Worm (Caenorhabditis elegans): ENCODE results near the gene pnn-1.

Gene pnn-1

ce11 chrV:13006754-13007153 lies 35.8 kb downstream of the pnn-1 start (continued):
- TF ChIP-seq die-1 (tag; optimal IDR thresholded peaks at IDR 0.05): no peak
- TF ChIP-seq rec-8 (tag; optimal IDR thresholded peaks at IDR 0.05): no peak
- no peak for TF ChIP-seq ekl-4 (GFP tag; IDR thresholded peaks at IDR 0.05)
- no peak for TF ChIP-seq zim-3 (tag; optimal IDR thresholded peaks at IDR 0.05)
- no peak for TF ChIP-seq sea-2 (GFP tag; IDR thresholded peaks at IDR 0.05)
- TF ChIP-seq C17E4.6 (GFP tag; IDR thresholded peaks at IDR 0.05): no peak
- TF ChIP-seq tbx-9 (tag; optimal IDR thresholded peaks at IDR 0.05; ENCODE audit: borderline replicate concordance): no peak
- TF ChIP-seq F49E8.2 (tag; optimal IDR thresholded peaks at IDR 0.05; ENCODE audit: insufficient read depth): peak; percentile 72
- no peak for TF ChIP-seq Y53F4B.3 (GFP tag; IDR thresholded peaks at IDR 0.05)
- no peak for TF ChIP-seq ztf-3 (GFP tag; optimal IDR thresholded peaks at IDR 0.05)
- no peak for TF ChIP-seq K12H6.12 (tag; optimal IDR thresholded peaks at IDR 0.05)
- TF ChIP-seq hrde-1 (tag; optimal IDR thresholded peaks at IDR 0.05; ENCODE audit: borderline replicate concordance): peak; percentile 88
- no peak for TF ChIP-seq F52B5.7 (tag; optimal IDR thresholded peaks at IDR 0.05)
- TF ChIP-seq Y79H2A.3 (GFP tag; conservative IDR thresholded peaks at IDR 0.05): no peak
- TF ChIP-seq unc-130 (GFP tag; optimal IDR thresholded peaks at IDR 0.05): no peak
- TF ChIP-seq F55B11.4 (tag; optimal IDR thresholded peaks at IDR 0.05; ENCODE audit: borderline replicate concordance, insufficient read depth): no peak
- TF ChIP-seq snpc-1.3 (tag; optimal IDR thresholded peaks at IDR 0.05; ENCODE audit: insufficient read depth): peak; percentile 43
- no peak for TF ChIP-seq B0261.1 (tag; optimal IDR thresholded peaks at IDR 0.05)
- no peak for TF ChIP-seq ceh-40 (GFP tag; IDR thresholded peaks at IDR 0.05)
- TF ChIP-seq hsf-1 (GFP tag; IDR thresholded peaks at IDR 0.05): peak; percentile 47; the same call in 1 of the 2 replicates
- no peak for TF ChIP-seq ztf-26 (tag; optimal IDR thresholded peaks at IDR 0.05)
- no peak for TF ChIP-seq akir-1 (GFP tag; optimal IDR thresholded peaks at IDR 0.05)
- no peak for TF ChIP-seq madf-8 (GFP tag; conservative IDR thresholded peaks at IDR 0.05)
- TF ChIP-seq T07F8.4 (tag; optimal IDR thresholded peaks at IDR 0.05): no peak
- no peak for TF ChIP-seq attf-6 (GFP tag; IDR thresholded peaks at IDR 0.05)
- TF ChIP-seq nhr-27 (tag; optimal IDR thresholded peaks at IDR 0.05): no peak
- TF ChIP-seq F22D6.2 (tag; optimal IDR thresholded peaks at IDR 0.05): no peak

- TF ChIP-seq ceh-91 (GFP tag; IDR thresholded peaks at IDR 0.05): no peak
- no peak for TF ChIP-seq C17E4.6 (GFP tag; IDR thresholded peaks at IDR 0.05)
- TF ChIP-seq lin-54 (GFP tag; optimal IDR thresholded peaks at IDR 0.05): no peak
- TF ChIP-seq lsl-1 (GFP tag; optimal IDR thresholded peaks at IDR 0.05): no peak
- TF ChIP-seq ccch-3 (GFP tag; optimal IDR thresholded peaks at IDR 0.05): no peak
- no peak for TF ChIP-seq lag-1 (GFP tag; IDR thresholded peaks at IDR 0.05)
- TF ChIP-seq dpff-1 (tag; optimal IDR thresholded peaks at IDR 0.05): no peak
- no peak for TF ChIP-seq ceh-79 (tag; optimal IDR thresholded peaks at IDR 0.05)
- no peak for TF ChIP-seq T07F8.4 (tag; optimal IDR thresholded peaks at IDR 0.05)
- no peak for TF ChIP-seq egrh-3 (GFP tag; IDR thresholded peaks at IDR 0.05)
- no peak for TF ChIP-seq let-607 (tag; optimal IDR thresholded peaks at IDR 0.05)
- TF ChIP-seq akir-1 (GFP tag; optimal IDR thresholded peaks at IDR 0.05): no peak
- TF ChIP-seq snpc-1.1 (tag; optimal IDR thresholded peaks at IDR 0.05; ENCODE audit: insufficient read depth): no peak
Observed at ce11 chrV:13008825-13009224, 37.9 kb downstream of the pnn-1 start, which contains the start of gene F15B9.10. TSS of gene F15B9.10 (minus strand) at chrV:13008925.
